Fruit fly (Drosophila melanogaster) whole organism, embryonic: ENCODE measurements around the gene CG5612.

Experiments
- Awh ChIP-seq: fragments of 200-800 bp; sonication (Bioruptor generic); IDR thresholded peaks from 2 replicates; pipeline ENCODE4, ENCODE4 v1.3.6; 2022; ENCODE audit warnings: missing biosample characterization, missing genetic modification characterization
- CG10321 ChIP-seq: fragments of 200-800 bp; sonication (Bioruptor generic); IDR thresholded peaks from 2 replicates; pipeline ENCODE4 v1.3.6; 2022; ENCODE audit warnings: missing biosample characterization, missing genetic modification characterization
- CG10959 ChIP-seq: fragments of 200-800 bp; sonication (Bioruptor generic); IDR thresholded peaks from 2 replicates; pipeline ENCODE4 v1.3.6; 2022; ENCODE audit warnings: missing biosample characterization, missing genetic modification characterization
- CG11560 ChIP-seq: fragments of 200-800 bp; sonication (Bioruptor generic); IDR thresholded peaks from 3 replicates; pipeline ENCODE4 v1.3.6; 2022; ENCODE audit warnings: missing biosample characterization, missing genetic modification characterization
- CG12104 ChIP-seq: fragments of 200-800 bp; sonication (Bioruptor generic); optimal IDR thresholded peaks from 3 replicates; lab custom pipeline; 2016; ENCODE audit warnings: missing biosample characterization, missing genetic modification characterization
- CG12299 ChIP-seq: fragments of 200-800 bp; sonication (Bioruptor generic); optimal IDR thresholded peaks from 2 replicates; lab custom pipeline; 2018; ENCODE audit warnings: missing biosample characterization, mild to moderate bottlenecking, missing genetic modification characterization
- CG14014 ChIP-seq: fragments of 200-800 bp; sonication (Bioruptor generic); IDR thresholded peaks from 2 replicates; pipeline ENCODE4 v1.3.6; 2022; ENCODE audit warnings: missing biosample characterization, missing genetic modification characterization
- CG15479 ChIP-seq: fragments of 200-800 bp; sonication (Bioruptor generic); optimal IDR thresholded peaks from 3 replicates; lab custom pipeline; 2019; ENCODE audit warnings: missing biosample characterization, mild to moderate bottlenecking, missing genetic modification characterization, moderate library complexity
- CG1603 ChIP-seq: fragments of 200-800 bp; sonication (Bioruptor generic); optimal IDR thresholded peaks from 2 replicates; lab custom pipeline; 2019; ENCODE audit warnings: missing biosample characterization, mild to moderate bottlenecking, missing genetic modification characterization, moderate library complexity
- CG16863 ChIP-seq: fragments of 200-800 bp; sonication (Bioruptor generic); optimal IDR thresholded peaks from 3 replicates; lab custom pipeline; 2016; ENCODE audit warnings: missing biosample characterization, missing genetic modification characterization
- CG17361 ChIP-seq: fragments of 200-800 bp; sonication (Bioruptor generic); IDR thresholded peaks from 3 replicates; pipeline ENCODE4 v1.3.6; 2022; ENCODE audit warnings: missing biosample characterization, missing genetic modification characterization
- CG17912 ChIP-seq: fragments of 200-800 bp; sonication (Bioruptor generic); optimal IDR thresholded peaks from 2 replicates; lab custom pipeline; 2018; ENCODE audit warnings: missing biosample characterization, mild to moderate bottlenecking, missing genetic modification characterization
- CG31388 ChIP-seq: fragments of 200-800 bp; sonication (Bioruptor generic); optimal IDR thresholded peaks from 2 replicates; lab custom pipeline; 2016; ENCODE audit warnings: missing biosample characterization, missing genetic modification characterization
- CG32767 ChIP-seq: fragments of 200-800 bp; sonication (Bioruptor generic); IDR thresholded peaks from 2 replicates; pipeline ENCODE4 v1.3.6; 2022; ENCODE audit warnings: missing biosample characterization, missing genetic modification characterization
- CG3281 ChIP-seq: fragments of 200-800 bp; sonication (Bioruptor generic); optimal IDR thresholded peaks from 3 replicates; lab custom pipeline; 2017; ENCODE audit warnings: missing biosample characterization, mild to moderate bottlenecking, missing genetic modification characterization
- CG3407 ChIP-seq: fragments of 200-800 bp; sonication (Bioruptor generic); optimal IDR thresholded peaks from 2 replicates; lab custom pipeline; 2018; ENCODE audit warnings: missing biosample characterization, mild to moderate bottlenecking, missing genetic modification characterization
- CG43689 ChIP-seq: fragments of 200-800 bp; sonication (Bioruptor generic); IDR thresholded peaks from 2 replicates; pipeline ENCODE4 v1.3.6; 2022; ENCODE audit warnings: missing biosample characterization, missing genetic modification characterization
- CG5180 ChIP-seq: fragments of 200-800 bp; sonication (Bioruptor generic); optimal IDR thresholded peaks from 3 replicates; lab custom pipeline; 2017; ENCODE audit warnings: missing biosample characterization, missing genetic modification characterization, mild to moderate bottlenecking, moderate library complexity, missing genetic modification reagents
- CG7271 ChIP-seq: fragments of 200-800 bp; sonication (Bioruptor generic); optimal IDR thresholded peaks from 2 replicates; lab custom pipeline; 2018; ENCODE audit warnings: missing biosample characterization, mild to moderate bottlenecking, missing genetic modification characterization, moderate library complexity
- CG7839 ChIP-seq: fragments of 200-800 bp; sonication (Bioruptor generic); optimal IDR thresholded peaks from 3 replicates; lab custom pipeline; 2018; ENCODE audit warnings: missing biosample characterization, mild to moderate bottlenecking, missing genetic modification characterization, moderate library complexity
- CG7963 ChIP-seq: fragments of 200-800 bp; sonication (Bioruptor generic); IDR thresholded peaks from 3 replicates; pipeline ENCODE4 v1.3.6; 2022; ENCODE audit warnings: missing biosample characterization, missing genetic modification characterization; ENCODE audit not compliant: partially characterized antibody
- CkIIα-i1 ChIP-seq: fragments of 200-800 bp; sonication (Bioruptor generic); IDR thresholded peaks from 2 replicates; pipeline ENCODE4 v1.3.6; 2022; ENCODE audit warnings: missing biosample characterization, missing genetic modification characterization
- Dbx ChIP-seq: fragments of 200-800 bp; sonication (Bioruptor generic); IDR thresholded peaks from 3 replicates; pipeline ENCODE4 v1.3.6; 2022; ENCODE audit warnings: missing biosample characterization, missing genetic modification characterization
- Dip3 ChIP-seq: fragments of 200-800 bp; sonication (Bioruptor generic); optimal IDR thresholded peaks from 3 replicates; lab custom pipeline; 2016; ENCODE audit warnings: missing biosample characterization, missing genetic modification characterization
- Gsc ChIP-seq: fragments of 200-800 bp; sonication (Bioruptor generic); IDR thresholded peaks from 2 replicates; pipeline ENCODE4 v1.3.6; 2022; ENCODE audit warnings: missing biosample characterization, missing genetic modification characterization
- H2.0 ChIP-seq: fragments of 200-800 bp; sonication (Bioruptor generic); IDR thresholded peaks from 2 replicates; pipeline ENCODE4 v1.3.6; 2022; ENCODE audit warnings: missing biosample characterization, missing genetic modification characterization
- HLH4C ChIP-seq: fragments of 200-800 bp; sonication (Bioruptor generic); IDR thresholded peaks from 3 replicates; pipeline ENCODE4 v1.3.6; 2022; ENCODE audit warnings: missing biosample characterization, missing genetic modification characterization; ENCODE audit not compliant: partially characterized antibody
- Hsf ChIP-seq: fragments of 200-800 bp; sonication (Bioruptor generic); optimal IDR thresholded peaks from 3 replicates; lab custom pipeline; 2016; ENCODE audit warnings: missing biosample characterization, missing genetic modification characterization
- MBD-R2 ChIP-seq: fragments of 200-800 bp; sonication (Bioruptor generic); IDR thresholded peaks from 2 replicates; pipeline ENCODE4 v1.3.6; 2022; ENCODE audit warnings: missing biosample characterization, missing genetic modification characterization
- Oli ChIP-seq: fragments of 200-800 bp; sonication (Bioruptor generic); optimal IDR thresholded peaks from 2 replicates; lab custom pipeline; 2018; ENCODE audit warnings: missing biosample characterization, mild to moderate bottlenecking, missing genetic modification characterization, moderate library complexity
- Ssrp ChIP-seq: fragments of 200-800 bp; sonication (Bioruptor generic); optimal IDR thresholded peaks from 2 replicates; lab custom pipeline; 2018; ENCODE audit warnings: missing biosample characterization, mild to moderate bottlenecking, missing genetic modification characterization, moderate library complexity
- Taf1 ChIP-seq: fragments of 200-800 bp; sonication (Bioruptor generic); IDR thresholded peaks from 2 replicates; pipeline ENCODE4 v1.3.6; 2022; ENCODE audit warnings: missing biosample characterization, missing genetic modification characterization
- ab ChIP-seq: fragments of 200-800 bp; sonication (Bioruptor generic); optimal IDR thresholded peaks from 2 replicates; lab custom pipeline; 2016; ENCODE audit warnings: missing biosample characterization, missing genetic modification characterization
- ase ChIP-seq: fragments of 200-800 bp; sonication (Bioruptor generic); IDR thresholded peaks from 3 replicates; pipeline ENCODE4 v1.3.6; 2022; ENCODE audit warnings: missing biosample characterization, missing genetic modification characterization
- ash1 ChIP-seq: fragments of 200-800 bp; sonication (Bioruptor generic); optimal IDR thresholded peaks from 2 replicates; lab custom pipeline; 2018; ENCODE audit warnings: missing biosample characterization, mild to moderate bottlenecking, missing genetic modification characterization
- croc ChIP-seq: fragments of 200-800 bp; sonication (Bioruptor generic); conservative IDR thresholded peaks from 3 replicates; pipeline ENCODE4 v1.3.6; 2022; ENCODE audit warnings: missing biosample characterization, missing genetic modification characterization
- dati ChIP-seq: fragments of 200-800 bp; sonication (Bioruptor generic); IDR thresholded peaks from 2 replicates; pipeline ENCODE4 v1.3.6; 2022; ENCODE audit warnings: missing biosample characterization, missing genetic modification characterization
- dm ChIP-seq: fragments of 200-800 bp; sonication (Bioruptor generic); optimal IDR thresholded peaks from 3 replicates; lab custom pipeline; 2016; ENCODE audit warnings: missing biosample characterization, missing genetic modification characterization
- fru ChIP-seq: fragments of >200 bp; optimal IDR thresholded peaks from 2 replicates; lab custom pipeline; 2017
- fu2 ChIP-seq: fragments of 200-800 bp; sonication (Bioruptor generic); optimal IDR thresholded peaks from 2 replicates; lab custom pipeline; 2016; ENCODE audit warnings: missing biosample characterization, missing genetic modification characterization
- mld ChIP-seq: fragments of 200-800 bp; sonication (Bioruptor generic); IDR thresholded peaks from 3 replicates; pipeline ENCODE4 v1.3.6; 2022; ENCODE audit warnings: missing biosample characterization, missing genetic modification characterization; ENCODE audit not compliant: partially characterized antibody
- psq ChIP-seq: fragments of 200-800 bp; sonication (Bioruptor generic); optimal IDR thresholded peaks from 2 replicates; lab custom pipeline; 2017; ENCODE audit warnings: missing biosample characterization, missing genetic modification characterization
- salm ChIP-seq: fragments of 200-800 bp; sonication (Bioruptor generic); optimal IDR thresholded peaks from 2 replicates; lab custom pipeline; 2018; ENCODE audit warnings: missing biosample characterization, mild to moderate bottlenecking, missing genetic modification characterization
- schlank ChIP-seq: fragments of 200-800 bp; sonication (Bioruptor generic); optimal IDR thresholded peaks from 2 replicates; lab custom pipeline; 2018; ENCODE audit warnings: missing biosample characterization, mild to moderate bottlenecking, missing genetic modification characterization
- scrt ChIP-seq: fragments of 200-800 bp; sonication (Bioruptor generic); optimal IDR thresholded peaks from 2 replicates; lab custom pipeline; 2018; ENCODE audit warnings: missing biosample characterization, mild to moderate bottlenecking, missing genetic modification characterization, moderate library complexity
- sob ChIP-seq: fragments of 200-800 bp; sonication (Bioruptor generic); IDR thresholded peaks from 2 replicates; pipeline ENCODE4 v1.3.6; 2022; ENCODE audit warnings: missing biosample characterization, missing genetic modification characterization
- sr ChIP-seq: fragments of 200-800 bp; sonication (Bioruptor generic); IDR thresholded peaks from 3 replicates; pipeline ENCODE4 v1.3.6; 2022; ENCODE audit warnings: missing biosample characterization, missing genetic modification characterization
- ssp ChIP-seq: fragments of 200-800 bp; sonication (Bioruptor generic); IDR thresholded peaks from 2 replicates; pipeline ENCODE4 v1.3.6; 2022; ENCODE audit warnings: missing biosample characterization, missing genetic modification characterization
- wor ChIP-seq: fragments of 200-800 bp; sonication (Bioruptor generic); IDR thresholded peaks from 2 replicates; pipeline ENCODE4 v1.3.6; 2022; ENCODE audit warnings: missing biosample characterization, missing genetic modification characterization
- zen2 ChIP-seq: fragments of 200-800 bp; sonication (Bioruptor generic); IDR thresholded peaks from 3 replicates; pipeline ENCODE4 v1.3.6; 2022; ENCODE audit warnings: missing biosample characterization, missing genetic modification characterization; ENCODE audit not compliant: partially characterized antibody

The CG5612 gene

DNA sequence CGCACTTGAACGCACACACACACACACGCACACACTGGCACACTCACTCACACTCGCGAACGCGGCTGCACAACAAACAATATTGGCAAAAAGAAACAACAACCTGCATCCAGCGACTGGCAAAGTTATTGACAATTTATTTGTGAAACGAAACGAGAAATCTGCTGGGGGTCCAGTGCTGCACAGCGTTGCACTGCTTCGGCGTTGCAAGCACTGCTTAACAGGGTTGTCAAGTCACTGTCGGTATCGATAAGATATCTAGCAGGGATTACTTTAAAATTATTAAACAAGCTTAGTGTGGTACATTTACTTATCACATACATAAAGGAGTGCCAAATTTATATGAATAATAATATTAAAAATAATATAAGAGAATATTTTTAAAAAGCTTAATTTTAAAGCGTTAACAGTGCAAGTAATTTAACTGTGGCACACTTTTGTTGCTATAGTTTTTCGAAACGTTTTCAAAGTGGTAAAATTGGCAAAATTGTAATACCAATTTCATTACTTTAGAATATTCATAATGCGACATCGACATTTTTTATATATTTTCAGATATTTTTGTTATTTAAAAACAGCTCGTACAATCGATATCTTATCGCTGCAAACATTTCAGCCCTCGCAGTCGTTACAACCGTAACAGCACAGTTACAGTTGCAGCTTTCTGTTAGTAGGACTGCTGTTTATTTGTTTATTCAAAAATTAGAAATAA is 18.4 kb downstream of the CG5612 start, which contains the start of the genes dsd and Tusp (continued):
- TF ChIP-seq CG10321 (GFP tag; lab: Robert Waterston, UW) = no peak
- peak; percentile 65 for TF ChIP-seq CG1603 (tag; lab: Kevin White, UChicago)
- no peak for TF ChIP-seq fru
- TF ChIP-seq MBD-R2 = peak; percentile 88
- peak; percentile 68 for TF ChIP-seq ab (GFP tag; lab: Kevin White, UChicago)
- TF ChIP-seq psq (GFP tag; lab: Kevin White, UChicago) = peak; percentile 49
- no peak for TF ChIP-seq dati (GFP tag; lab: Robert Waterston, UW)
- TF ChIP-seq CG11560 (tag; lab: Robert Waterston, UW) = no peak
- peak; percentile 51 for TF ChIP-seq CG3407 (GFP tag; lab: Kevin White, UChicago)
- peak; percentile 73 for TF ChIP-seq Hsf (GFP tag; lab: Kevin White, UChicago)
- 0 out of 3 replicates have a peak, but pooled peaks have one; percentile 38 for TF ChIP-seq CG7963 (GFP tag; lab: Robert Waterston, UW)
- no peak for TF ChIP-seq sr (GFP tag; lab: Robert Waterston, UW)
- peak; percentile 48 for TF ChIP-seq Awh (GFP tag; lab: Robert Waterston, UW)
- TF ChIP-seq CG17912 (GFP tag; lab: Kevin White, UChicago) = peak; percentile 11
- TF ChIP-seq CG7839 = peak; percentile 76
- no peak for TF ChIP-seq wor
- peak; percentile 38; the same call in 1 of the 3 replicates for TF ChIP-seq croc
- peak; percentile 61; the same call in 1 of the 3 replicates for TF ChIP-seq ase (GFP tag; lab: Robert Waterston, UW)
- peak; percentile 66 for TF ChIP-seq ssp (GFP tag; lab: Robert Waterston, UW)
- TF ChIP-seq fu2 (GFP tag; lab: Kevin White, UChicago) = peak; percentile 71
- TF ChIP-seq Taf1 = peak; percentile 25; the same call in 1 of the 2 replicates
- peak; percentile 7 for TF ChIP-seq scrt (GFP tag; lab: Kevin White, UChicago)
- TF ChIP-seq CG15479 (GFP tag; lab: Kevin White, UChicago) = peak; percentile 32
- TF ChIP-seq H2.0 (GFP tag; lab: Robert Waterston, UW) = peak; percentile 78
- no peak for TF ChIP-seq CG7271 (tag; lab: Kevin White, UChicago)
- TF ChIP-seq ash1 (GFP tag; lab: Kevin White, UChicago) = peak; percentile 12
- TF ChIP-seq CG43689 (GFP tag; lab: Robert Waterston, UW) = peak; percentile 9; the same call in 1 of the 2 replicates
- TF ChIP-seq schlank (tag; lab: Kevin White, UChicago) = peak; percentile 43
- peak; percentile 72 for TF ChIP-seq CG12104 (GFP tag; lab: Kevin White, UChicago)
- TF ChIP-seq CG31388 (GFP tag; lab: Kevin White, UChicago) = peak; percentile 39
- peak; percentile 57 for TF ChIP-seq CG3281 (GFP tag; lab: Kevin White, UChicago)
- peak; percentile 61 for TF ChIP-seq Ssrp (tag; lab: Kevin White, UChicago)
- peak; percentile 57; the same call in 2 of the 3 replicates for TF ChIP-seq HLH4C
- peak; percentile 51; the same call in 1 of the 2 replicates for TF ChIP-seq CG32767
- 0 out of 2 replicates have a peak, but pooled peaks have one; percentile 35 for TF ChIP-seq CG10959 (GFP tag; lab: Robert Waterston, UW)
- no peak for TF ChIP-seq salm
- peak; percentile 62 for TF ChIP-seq CG16863 (GFP tag; lab: Kevin White, UChicago)
- peak; percentile 64 for TF ChIP-seq Oli (tag; lab: Kevin White, UChicago)
- peak; percentile 85 for TF ChIP-seq CG17361
- no peak for TF ChIP-seq mld (GFP tag; lab: Robert Waterston, UW)
- TF ChIP-seq CkIIα-i1 (GFP tag; lab: Robert Waterston, UW) = no peak
- peak; percentile 28 for TF ChIP-seq CG12299 (tag; lab: Kevin White, UChicago)
- TF ChIP-seq Dip3 = peak; percentile 72
- TF ChIP-seq dm (GFP tag; lab: Kevin White, UChicago) = peak; percentile 52
- TF ChIP-seq CG5180 (GFP tag; lab: Kevin White, UChicago) = peak; percentile 52
- peak; percentile 87 for TF ChIP-seq Dbx (GFP tag; lab: Robert Waterston, UW)
- TF ChIP-seq Gsc (GFP tag; lab: Robert Waterston, UW) = no peak
- TF ChIP-seq zen2 = no peak
- peak; percentile 77 for TF ChIP-seq CG14014 (GFP tag; lab: Robert Waterston, UW)
- TF ChIP-seq sob (GFP tag; lab: Robert Waterston, UW) = peak; percentile 88
